Fruit fly (Drosophila melanogaster) whole organism, pupa: Measurements from ENCODE around the gene CG17292.

Experiments used
- CG10348 ChIP-seq: fragments of 200-800 bp; sonication (Bioruptor generic); IDR thresholded peaks from 2 replicates; pipeline ENCODE4 v1.3.6; 2022; ENCODE audit warnings: missing biosample characterization, missing genetic modification characterization
- CG12605 ChIP-seq: fragments of 200-800 bp; sonication (Bioruptor generic); IDR thresholded peaks from 2 replicates; pipeline ENCODE4 v1.3.6; 2022; ENCODE audit warnings: missing biosample characterization, missing genetic modification characterization
- CG13204 ChIP-seq: fragments of 200-800 bp; sonication (Bioruptor generic); optimal IDR thresholded peaks from 2 replicates; lab custom pipeline; 2018; ENCODE audit warnings: missing biosample characterization, mild to moderate bottlenecking, missing genetic modification characterization, moderate library complexity
- CG14655 ChIP-seq: fragments of 200-800 bp; sonication (Bioruptor generic); optimal IDR thresholded peaks from 3 replicates; lab custom pipeline; 2017; ENCODE audit warnings: mild to moderate bottlenecking, missing biosample characterization, missing genetic modification reagents, missing genetic modification characterization
- CG15710 ChIP-seq: fragments of 200-800 bp; sonication (Bioruptor generic); optimal IDR thresholded peaks from 2 replicates; lab custom pipeline; 2018; ENCODE audit warnings: missing biosample characterization, mild to moderate bottlenecking, missing genetic modification characterization, moderate library complexity
- CG17806 ChIP-seq: fragments of 200-800 bp; sonication (Bioruptor generic); optimal IDR thresholded peaks from 2 replicates; lab custom pipeline; 2018; ENCODE audit warnings: missing biosample characterization, mild to moderate bottlenecking, missing genetic modification characterization, moderate library complexity
- CG32121 ChIP-seq: fragments of 200-800 bp; sonication (Bioruptor generic); IDR thresholded peaks from 2 replicates; pipeline ENCODE4 v1.3.6; 2022; ENCODE audit warnings: missing biosample characterization, missing genetic modification characterization
- CG34367 ChIP-seq: fragments of 200-800 bp; sonication (Bioruptor generic); optimal IDR thresholded peaks from 2 replicates; lab custom pipeline; 2018; ENCODE audit warnings: missing biosample characterization, mild to moderate bottlenecking, missing genetic modification characterization
- CG4496 ChIP-seq: fragments of 200-800 bp; sonication (Bioruptor generic); IDR thresholded peaks from 3 replicates; pipeline ENCODE4 v1.3.6; 2022; ENCODE audit warnings: missing biosample characterization, missing genetic modification characterization
- CG8159 ChIP-seq: fragments of 200-800 bp; sonication (Bioruptor generic); optimal IDR thresholded peaks from 3 replicates; lab custom pipeline; 2018; ENCODE audit warnings: missing biosample characterization, mild to moderate bottlenecking, missing genetic modification characterization, moderate library complexity
- CG8301 ChIP-seq: fragments of 200-800 bp; sonication (Bioruptor generic); optimal IDR thresholded peaks from 2 replicates; lab custom pipeline; 2018; ENCODE audit warnings: missing biosample characterization, mild to moderate bottlenecking, missing genetic modification characterization
- CG9948 ChIP-seq: fragments of 200-800 bp; sonication (Bioruptor generic); optimal IDR thresholded peaks from 2 replicates; lab custom pipeline; 2018; ENCODE audit warnings: missing biosample characterization, mild to moderate bottlenecking, missing genetic modification characterization, moderate library complexity
- D1 ChIP-seq: fragments of 200-800 bp; sonication (Bioruptor generic); optimal IDR thresholded peaks from 2 replicates; lab custom pipeline; 2018; ENCODE audit warnings: missing biosample characterization, mild to moderate bottlenecking, missing genetic modification characterization, moderate library complexity
- EcR ChIP-seq: fragments of 200-800 bp; sonication (Bioruptor generic); optimal IDR thresholded peaks from 3 replicates; lab custom pipeline; 2019; ENCODE audit warnings: missing biosample characterization, missing genetic modification characterization, mild to moderate bottlenecking, moderate library complexity, missing genetic modification reagents
- Ets98B ChIP-seq: fragments of 200-800 bp; sonication (Bioruptor generic); IDR thresholded peaks from 2 replicates; pipeline ENCODE4 v1.3.6; 2022; ENCODE audit warnings: missing biosample characterization, missing genetic modification characterization
- Pif1A ChIP-seq: fragments of 200-800 bp; sonication (Bioruptor generic); optimal IDR thresholded peaks from 3 replicates; lab custom pipeline; 2016; ENCODE audit warnings: missing biosample characterization, missing genetic modification characterization
- Pif1B ChIP-seq: fragments of 200-800 bp; sonication (Bioruptor generic); optimal IDR thresholded peaks from 3 replicates; lab custom pipeline; 2016; ENCODE audit warnings: missing biosample characterization, missing genetic modification characterization
- fd96Ca ChIP-seq: fragments of 200-800 bp; sonication (Bioruptor generic); IDR thresholded peaks from 3 replicates; pipeline ENCODE4 v1.3.6; 2022; ENCODE audit warnings: missing biosample characterization, missing genetic modification characterization
- gl ChIP-seq: fragments of 200-800 bp; sonication (Bioruptor generic); optimal IDR thresholded peaks from 2 replicates; lab custom pipeline; 2018; ENCODE audit warnings: missing biosample characterization, mild to moderate bottlenecking, missing genetic modification characterization
- rn ChIP-seq: fragments of 200-800 bp; sonication (Bioruptor generic); IDR thresholded peaks from 2 replicates; pipeline ENCODE4 v1.3.6; 2022; ENCODE audit warnings: missing biosample characterization, missing genetic modification characterization

Gene CG17292

DNA sequence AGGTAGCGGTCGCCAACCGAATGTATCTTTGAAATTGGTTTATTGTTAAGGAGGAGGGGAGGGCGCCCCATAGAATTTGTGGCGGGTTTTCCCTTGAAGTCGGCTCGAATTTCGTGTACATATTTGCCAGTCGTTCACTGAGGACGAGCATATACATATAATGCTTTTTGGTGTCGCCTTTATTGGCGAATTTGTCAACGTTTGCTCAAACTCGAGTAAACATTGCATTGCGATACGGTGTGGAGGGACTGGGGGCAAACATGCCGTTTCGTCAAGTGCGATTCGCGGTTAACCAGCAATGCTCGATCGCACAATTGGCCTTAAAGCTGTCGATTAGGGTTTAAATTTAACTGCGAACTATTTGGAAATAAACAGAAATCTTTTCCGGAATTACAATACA, 47.3 kb downstream of the CG17292 start:
- TF ChIP-seq rn (GFP tag; lab: Robert Waterston, UW) = no peak
- TF ChIP-seq gl (tag; lab: Kevin White, UChicago) = no peak
- TF ChIP-seq, all 21 proteins: peak for 0

DNA sequence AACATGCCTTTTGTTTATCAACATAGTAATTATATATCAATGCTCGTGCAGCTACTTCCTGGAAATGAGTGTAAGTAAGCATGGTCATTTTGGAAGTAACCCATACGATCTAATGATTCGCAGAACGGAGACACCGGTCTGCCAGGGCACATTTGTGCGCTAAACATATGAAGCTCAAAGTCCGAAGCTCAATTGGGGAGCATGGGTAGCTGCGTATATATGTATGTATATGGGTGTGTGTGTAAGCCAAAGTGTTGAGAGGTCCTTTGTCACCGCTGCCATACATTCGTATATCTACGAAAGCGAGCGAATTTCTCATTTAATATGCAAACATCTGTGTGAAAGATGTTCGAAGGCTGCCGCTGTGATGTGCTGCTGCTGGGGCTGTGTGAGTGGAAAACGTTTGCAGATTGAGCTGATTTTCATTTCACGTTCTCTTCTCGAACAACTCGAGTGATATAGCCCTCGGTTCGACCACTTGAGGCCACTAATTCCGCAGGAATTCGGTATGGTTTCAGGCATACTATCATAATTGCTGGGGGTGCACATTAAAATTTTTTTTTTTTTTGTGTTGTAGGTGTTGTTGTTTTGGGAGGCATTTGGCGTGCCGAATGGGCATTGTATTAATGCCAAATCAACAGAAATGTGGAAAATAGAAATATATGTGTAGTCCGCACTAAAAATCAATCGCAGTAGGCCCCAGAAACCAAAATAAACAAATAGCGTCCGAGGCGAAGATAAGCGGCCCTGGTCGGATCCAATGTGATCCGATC, 48.0 kb downstream of the CG17292 start:
- no peak for TF ChIP-seq CG34367 (tag; lab: Kevin White, UChicago)
- TF ChIP-seq gl (tag; lab: Kevin White, UChicago) = peak; percentile 44
- no peak for TF ChIP-seq EcR (GFP tag; lab: Kevin White, UChicago)
- TF ChIP-seq CG13204 (GFP tag; lab: Kevin White, UChicago) = peak; percentile 18

DNA sequence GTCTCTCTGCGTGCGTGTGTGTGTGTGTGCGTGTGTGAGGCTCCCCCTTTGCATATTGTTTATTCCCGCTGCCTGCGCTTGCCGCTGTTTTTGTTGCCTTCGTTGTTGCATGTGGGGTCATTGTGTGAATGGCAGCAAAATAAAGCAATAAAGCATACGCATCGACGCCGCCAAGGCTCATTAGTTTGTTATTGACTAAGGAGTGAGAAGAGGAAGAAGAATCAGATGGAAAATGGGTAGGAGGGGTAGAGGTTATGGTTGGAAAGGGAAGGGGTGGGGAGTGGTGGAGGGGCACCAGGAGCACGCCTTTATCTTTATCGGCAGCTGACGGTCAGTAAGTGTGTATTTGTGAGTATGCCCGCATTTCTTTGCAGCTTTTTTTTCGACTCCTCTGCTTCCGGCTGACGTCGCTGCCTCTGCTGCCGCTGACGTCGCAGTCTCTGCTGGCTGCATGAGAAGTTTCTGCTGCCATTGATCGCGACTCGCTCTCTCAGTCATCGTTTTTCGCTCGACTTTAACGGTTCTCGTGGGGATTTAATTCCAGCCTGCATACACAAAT, 49.2 kb downstream of the CG17292 start:
- TF ChIP-seq CG32121 (GFP tag; lab: Robert Waterston, UW) (no peak), CG15710 (tag; lab: Kevin White, UChicago) (peak; percentile 28), CG10348 (GFP tag; lab: Robert Waterston, UW) (no peak), Pif1A (GFP tag; lab: Kevin White, UChicago) (no peak), CG4496 (peak; percentile 43; the same call in 1 of the 3 replicates), CG34367 (tag; lab: Kevin White, UChicago) (no peak), CG17806 (tag; lab: Kevin White, UChicago) (no peak), gl (tag; lab: Kevin White, UChicago) (peak; percentile 58), Pif1B (GFP tag; lab: Kevin White, UChicago) (no peak), fd96Ca (GFP tag; lab: Robert Waterston, UW) (no peak), CG13204 (GFP tag; lab: Kevin White, UChicago) (peak; percentile 75), CG12605 (0 out of 2 replicates have a peak, but pooled peaks have one; percentile 18), EcR (GFP tag; lab: Kevin White, UChicago) (peak; percentile 94), CG14655 (GFP tag; lab: Kevin White, UChicago) (peak; percentile 1), CG9948 (tag; lab: Kevin White, UChicago) (no peak)

DNA sequence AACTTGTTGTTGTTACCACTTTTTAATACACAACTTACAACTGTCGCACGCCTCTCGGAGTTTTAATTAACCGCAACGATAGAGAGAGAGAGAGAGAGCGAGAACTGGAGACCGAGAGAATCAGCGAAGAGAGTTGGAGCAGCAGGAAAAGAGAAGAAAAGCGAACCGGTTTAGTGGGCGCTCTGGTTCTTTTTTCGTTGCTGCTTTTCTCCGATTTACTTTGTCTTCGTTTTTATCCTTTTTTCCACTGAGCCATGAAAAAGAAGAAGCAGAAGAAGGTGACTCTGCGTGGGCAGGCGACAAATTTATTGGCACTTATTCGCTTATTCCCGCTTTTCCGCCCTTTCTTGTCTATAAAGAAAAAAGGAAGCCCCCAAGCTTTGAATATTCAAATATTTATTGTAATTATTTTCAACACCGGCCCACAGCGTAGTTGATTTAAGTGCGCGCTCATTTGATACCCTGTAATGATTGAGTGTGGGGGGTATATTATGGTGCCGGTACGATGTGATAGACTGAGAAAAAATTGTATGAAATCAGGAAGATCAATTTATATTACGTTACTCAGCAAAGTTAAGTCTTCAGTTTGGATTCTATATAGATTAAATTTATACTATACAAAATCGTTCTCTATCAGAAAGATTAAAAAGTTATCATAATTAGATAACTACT, 50.1 kb downstream of the CG17292 start:
- TF ChIP-seq CG9948 (tag; lab: Kevin White, UChicago) (no peak), CG34367 (tag; lab: Kevin White, UChicago) (peak; percentile 43), Pif1B (GFP tag; lab: Kevin White, UChicago) (peak; percentile 6), CG12605 (peak; percentile 36; the same call in 1 of the 2 replicates), CG13204 (GFP tag; lab: Kevin White, UChicago) (peak; percentile 66), Pif1A (GFP tag; lab: Kevin White, UChicago) (peak; percentile 47), Ets98B (GFP tag; lab: Robert Waterston, UW) (no peak), CG8301 (tag; lab: Kevin White, UChicago) (peak; percentile 7), EcR (GFP tag; lab: Kevin White, UChicago) (peak; percentile 31), CG14655 (GFP tag; lab: Kevin White, UChicago) (peak; percentile 22), gl (tag; lab: Kevin White, UChicago) (peak; percentile 69), rn (GFP tag; lab: Robert Waterston, UW) (no peak), CG8159 (peak; percentile 38), CG15710 (tag; lab: Kevin White, UChicago) (peak; percentile 11), CG4496 (peak; percentile 57; the same call in 1 of the 3 replicates), CG17806 (tag; lab: Kevin White, UChicago) (peak; percentile 24)

DNA sequence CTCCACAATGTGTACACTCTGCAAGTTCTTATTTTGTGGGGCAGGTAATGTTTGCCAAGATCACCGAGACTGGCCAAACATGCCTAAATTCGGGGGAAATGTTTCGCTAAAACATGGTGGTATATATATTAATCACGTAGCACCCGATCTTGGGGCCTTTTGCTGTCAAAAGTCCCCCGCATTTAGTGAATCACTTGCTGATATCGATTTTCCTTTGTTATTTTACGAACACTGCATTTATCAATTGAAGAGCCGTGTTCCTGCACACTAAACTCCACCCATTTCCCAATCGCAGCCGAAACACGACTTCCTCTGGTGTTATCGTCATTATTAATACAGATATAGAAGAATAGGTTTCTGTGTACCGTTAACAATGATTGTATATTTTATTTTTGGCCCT, 51.5 kb downstream of the CG17292 start:
- TF ChIP-seq CG9948 (tag; lab: Kevin White, UChicago) (no peak), CG14655 (GFP tag; lab: Kevin White, UChicago) (no peak), CG10348 (GFP tag; lab: Robert Waterston, UW) (no peak), D1 (tag; lab: Kevin White, UChicago) (no peak)

DNA sequence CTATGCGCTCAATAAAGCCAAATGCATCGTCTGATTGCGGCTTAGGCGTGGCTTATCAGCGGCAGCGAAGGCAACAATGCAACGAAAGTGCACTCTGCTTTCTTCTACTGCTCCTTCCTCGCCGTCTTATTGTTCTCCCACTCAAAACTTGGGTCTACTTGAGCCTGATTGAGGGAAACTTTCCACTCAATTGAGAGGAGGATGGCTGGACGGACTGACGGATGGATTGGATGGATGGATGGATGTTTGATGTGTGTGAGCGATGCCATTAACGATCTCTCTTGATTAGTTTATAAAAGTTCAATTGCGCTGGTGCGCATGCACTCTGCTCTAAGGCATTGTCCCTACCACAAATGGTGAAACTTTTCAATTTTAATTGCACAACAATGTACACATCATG, 52.8 kb downstream of the CG17292 start:
- TF ChIP-seq CG12605 = no peak
- no peak for TF ChIP-seq CG14655 (GFP tag; lab: Kevin White, UChicago)
- no peak for TF ChIP-seq Pif1A (GFP tag; lab: Kevin White, UChicago)
- no peak for TF ChIP-seq CG8301 (tag; lab: Kevin White, UChicago)
- no peak for TF ChIP-seq gl (tag; lab: Kevin White, UChicago)
- no peak for TF ChIP-seq CG17806 (tag; lab: Kevin White, UChicago)
- no peak for TF ChIP-seq D1 (tag; lab: Kevin White, UChicago)
- no peak for TF ChIP-seq Pif1B (GFP tag; lab: Kevin White, UChicago)
- TF ChIP-seq fd96Ca (GFP tag; lab: Robert Waterston, UW) = no peak; the same call in 2 of the 3 replicates
- no peak for TF ChIP-seq CG8159
- TF ChIP-seq CG10348 (GFP tag; lab: Robert Waterston, UW) = no peak
- TF ChIP-seq CG4496 = no peak
- no peak for TF ChIP-seq EcR (GFP tag; lab: Kevin White, UChicago)
- TF ChIP-seq CG13204 (GFP tag; lab: Kevin White, UChicago) = no peak
- no peak for TF ChIP-seq CG9948 (tag; lab: Kevin White, UChicago)
- TF ChIP-seq rn (GFP tag; lab: Robert Waterston, UW) = no peak
- TF ChIP-seq Ets98B (GFP tag; lab: Robert Waterston, UW) = no peak
